1 fruit fly cellular context compared by ENCODE assay signal in the genomic region with DNA sequence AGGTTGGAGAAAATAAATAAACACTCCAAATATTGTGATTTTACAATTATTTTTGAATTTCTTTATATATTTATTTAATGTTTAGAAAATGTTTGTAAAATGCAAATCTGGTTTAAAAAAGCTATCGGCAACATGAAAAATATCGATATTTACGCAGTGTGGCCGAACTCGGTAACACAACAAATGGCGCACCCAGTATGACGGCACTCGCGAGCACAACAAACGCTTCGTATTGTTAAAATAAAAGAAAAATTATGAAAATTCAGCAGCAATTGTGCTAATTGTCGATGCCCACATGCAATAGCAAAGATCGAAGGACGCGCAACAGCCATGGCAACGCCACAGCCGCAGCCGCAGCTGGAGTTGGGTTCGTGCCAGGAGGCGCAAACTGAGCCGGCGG.
TF ChIP-seq lines count a peak whose summit lies in the region.

A gene (plus strand): TSS at position 193 of the 400 bp plus-strand sequence.

TF ChIP-seq in whole organism, embryonic, 481 proteins besides CTCF, POLR2A, EP300 and RAD21 (continued from another document and continues in another):
- peak; percentile 56 for TF ChIP-seq Dp (GFP tag; optimal IDR thresholded peaks at IDR 0.05; lab: Kevin White, UChicago)
- TF ChIP-seq CG2120 (GFP tag; optimal IDR thresholded peaks at IDR 0.05; lab: Kevin White, UChicago), result no peak
- no peak for TF ChIP-seq Max (GFP tag; optimal IDR thresholded peaks at IDR 0.05; lab: Kevin White, UChicago)
- TF ChIP-seq CG9876 (GFP tag; optimal IDR thresholded peaks at IDR 0.05; lab: Kevin White, UChicago), result no peak
- peak; percentile 77 for TF ChIP-seq Scr (GFP tag; IDR thresholded peaks at IDR 0.05; lab: Robert Waterston, UW; ENCODE audit: partially characterized antibody)
- TF ChIP-seq sna (GFP tag; IDR thresholded peaks at IDR 0.05; lab: Robert Waterston, UW; ENCODE audit: partially characterized antibody), result peak; percentile 59; the same call in 1 of the 2 replicates
- TF ChIP-seq CG14710 (tag; optimal IDR thresholded peaks at IDR 0.05; lab: Kevin White, UChicago), result peak; percentile 48
- TF ChIP-seq CG8765 (GFP tag; IDR thresholded peaks at IDR 0.05; lab: Robert Waterston, UW), result no peak
- TF ChIP-seq Poxn (GFP tag; IDR thresholded peaks at IDR 0.05; lab: Robert Waterston, UW), result no peak
- TF ChIP-seq CG34376 (GFP tag; optimal IDR thresholded peaks at IDR 0.05; lab: Kevin White, UChicago), result no peak
- peak; percentile 74 for TF ChIP-seq knrl (GFP tag; IDR thresholded peaks at IDR 0.05; lab: Robert Waterston, UW; ENCODE audit: partially characterized antibody)
- TF ChIP-seq Ada2b (GFP tag; IDR thresholded peaks at IDR 0.05; lab: Robert Waterston, UW), result no peak
- TF ChIP-seq CG16863 (GFP tag; optimal IDR thresholded peaks at IDR 0.05; lab: Kevin White, UChicago), result no peak
- peak; percentile 48 for TF ChIP-seq sd (tag; optimal IDR thresholded peaks at IDR 0.05; lab: Kevin White, UChicago)
- no peak for TF ChIP-seq sc (optimal IDR thresholded peaks at IDR 0.05; lab: Kevin White, UChicago)
- TF ChIP-seq sc (GFP tag; optimal IDR thresholded peaks at IDR 0.05; lab: Kevin White, UChicago), result no peak
- no peak for TF ChIP-seq chn (GFP tag; optimal IDR thresholded peaks at IDR 0.05; lab: Kevin White, UChicago)
- TF ChIP-seq CG6175 (GFP tag; IDR thresholded peaks at IDR 0.05; lab: Robert Waterston, UW), result no peak
- TF ChIP-seq dati (GFP tag; IDR thresholded peaks at IDR 0.05; lab: Robert Waterston, UW), result no peak
- TF ChIP-seq Bteb2 (GFP tag; optimal IDR thresholded peaks at IDR 0.05; lab: Kevin White, UChicago), result no peak
- TF ChIP-seq Neu2 (GFP tag; optimal IDR thresholded peaks at IDR 0.05; lab: Kevin White, UChicago; ENCODE audit: borderline replicate concordance), result no peak
- no peak for TF ChIP-seq Hmr (GFP tag; optimal IDR thresholded peaks at IDR 0.05; lab: Kevin White, UChicago)
- peak; percentile 62; the same call in 2 of the 3 replicates for TF ChIP-seq row (GFP tag; IDR thresholded peaks at IDR 0.05; lab: Robert Waterston, UW)
- no peak for TF ChIP-seq CG11398 (GFP tag; optimal IDR thresholded peaks at IDR 0.05; lab: Kevin White, UChicago)
- no peak for TF ChIP-seq Oaz (GFP tag; IDR thresholded peaks at IDR 0.05; lab: Robert Waterston, UW)
- 0 out of 3 replicates have a peak, but pooled peaks have one; percentile 51 for TF ChIP-seq Doc3 (GFP tag; IDR thresholded peaks at IDR 0.05; lab: Robert Waterston, UW; ENCODE audit: partially characterized antibody)
- no peak for TF ChIP-seq grau (tag; optimal IDR thresholded peaks at IDR 0.05; lab: Kevin White, UChicago)
- no peak for TF ChIP-seq CG18262 (tag; optimal IDR thresholded peaks at IDR 0.05; lab: Kevin White, UChicago)
- TF ChIP-seq zfh2 (GFP tag; optimal IDR thresholded peaks at IDR 0.05; lab: Kevin White, UChicago), result no peak
- no peak for TF ChIP-seq ap (GFP tag; IDR thresholded peaks at IDR 0.05; lab: Robert Waterston, UW)
- TF ChIP-seq odd (GFP tag; optimal IDR thresholded peaks at IDR 0.05; lab: Kevin White, UChicago), result no peak
- no peak for TF ChIP-seq CG7556 (GFP tag; optimal IDR thresholded peaks at IDR 0.05; lab: Kevin White, UChicago)
- no peak for TF ChIP-seq CG3281 (GFP tag; optimal IDR thresholded peaks at IDR 0.05; lab: Kevin White, UChicago)
- TF ChIP-seq bbx (GFP tag; IDR thresholded peaks at IDR 0.05; lab: Robert Waterston, UW; ENCODE audit: partially characterized antibody), result peak; percentile 61
- TF ChIP-seq CG5245 (GFP tag; optimal IDR thresholded peaks at IDR 0.05; lab: Kevin White, UChicago), result no peak
- no peak for TF ChIP-seq CG17328 (GFP tag; IDR thresholded peaks at IDR 0.05; lab: Robert Waterston, UW)
- TF ChIP-seq slou (GFP tag; optimal IDR thresholded peaks at IDR 0.05; lab: Kevin White, UChicago), result no peak
- peak; percentile 69 for TF ChIP-seq hbn (GFP tag; IDR thresholded peaks at IDR 0.05; lab: Robert Waterston, UW; ENCODE audit: partially characterized antibody)
- TF ChIP-seq Sox100B (GFP tag; optimal IDR thresholded peaks at IDR 0.05; lab: Kevin White, UChicago), result no peak
- TF ChIP-seq hkb (optimal IDR thresholded peaks at IDR 0.05; lab: Kevin White, UChicago), result no peak
- no peak for TF ChIP-seq hkb (GFP tag; IDR thresholded peaks at IDR 0.05; lab: Robert Waterston, UW)
- no peak for TF ChIP-seq ara (GFP tag; IDR thresholded peaks at IDR 0.05; lab: Robert Waterston, UW)
- TF ChIP-seq mld (GFP tag; IDR thresholded peaks at IDR 0.05; lab: Robert Waterston, UW; ENCODE audit: partially characterized antibody), result no peak
- TF ChIP-seq Bgb (GFP tag; IDR thresholded peaks at IDR 0.05; lab: Robert Waterston, UW; ENCODE audit: partially characterized antibody), result peak; percentile 61
- TF ChIP-seq Lpt (GFP tag; optimal IDR thresholded peaks at IDR 0.05; lab: Kevin White, UChicago), result no peak
- TF ChIP-seq wor (GFP tag; IDR thresholded peaks at IDR 0.05; lab: Robert Waterston, UW), result no peak
- no peak for TF ChIP-seq CG17829 (tag; optimal IDR thresholded peaks at IDR 0.05; lab: Kevin White, UChicago)
- TF ChIP-seq CG3407 (GFP tag; optimal IDR thresholded peaks at IDR 0.05; lab: Kevin White, UChicago), result no peak
- no peak for TF ChIP-seq CG8359 (GFP tag; optimal IDR thresholded peaks at IDR 0.05; lab: Kevin White, UChicago; ENCODE audit: borderline replicate concordance)
- no peak for TF ChIP-seq CG11560 (tag; IDR thresholded peaks at IDR 0.05; lab: Robert Waterston, UW)
- no peak for TF ChIP-seq Antp (GFP tag; optimal IDR thresholded peaks at IDR 0.05; lab: Kevin White, UChicago)
- no peak for TF ChIP-seq CG1832 (GFP tag; optimal IDR thresholded peaks at IDR 0.05; lab: Kevin White, UChicago)
- TF ChIP-seq toy (GFP tag; IDR thresholded peaks at IDR 0.05; lab: Robert Waterston, UW), result no peak
- no peak for TF ChIP-seq CG1792 (GFP tag; optimal IDR thresholded peaks at IDR 0.05; lab: Kevin White, UChicago)
- TF ChIP-seq zfh1 (GFP tag; IDR thresholded peaks at IDR 0.05; lab: Robert Waterston, UW), result no peak
- TF ChIP-seq Dll (GFP tag; IDR thresholded peaks at IDR 0.05; lab: Robert Waterston, UW; ENCODE audit: partially characterized antibody), result peak; percentile 79
- TF ChIP-seq CG9609 (GFP tag; optimal IDR thresholded peaks at IDR 0.05; lab: Kevin White, UChicago), result no peak
- no peak for TF ChIP-seq ttk (GFP tag; IDR thresholded peaks at IDR 0.05; lab: Robert Waterston, UW)
- peak; percentile 24 for TF ChIP-seq CG15514 (GFP tag; optimal IDR thresholded peaks at IDR 0.05; lab: Kevin White, UChicago)
- TF ChIP-seq pros (GFP tag; optimal IDR thresholded peaks at IDR 0.05; lab: Kevin White, UChicago), result no peak
- no peak for TF ChIP-seq CG4854 (GFP tag; optimal IDR thresholded peaks at IDR 0.05; lab: Kevin White, UChicago)
- TF ChIP-seq rib (GFP tag; IDR thresholded peaks at IDR 0.05; lab: Robert Waterston, UW), result no peak
- no peak for TF ChIP-seq CG13775 (GFP tag; optimal IDR thresholded peaks at IDR 0.05; lab: Kevin White, UChicago)
- TF ChIP-seq CG4360 (GFP tag; IDR thresholded peaks at IDR 0.05; lab: Robert Waterston, UW), result no peak
- TF ChIP-seq CG7271 (tag; optimal IDR thresholded peaks at IDR 0.05; lab: Kevin White, UChicago), result no peak
- no peak for TF ChIP-seq disco-r (GFP tag; optimal IDR thresholded peaks at IDR 0.05; lab: Kevin White, UChicago)
- TF ChIP-seq CG15073 (GFP tag; optimal IDR thresholded peaks at IDR 0.05; lab: Kevin White, UChicago), result no peak
- no peak for TF ChIP-seq CG8478 (optimal IDR thresholded peaks at IDR 0.05; lab: Kevin White, UChicago)
- peak; percentile 74 for TF ChIP-seq gfzf (GFP tag; optimal IDR thresholded peaks at IDR 0.05; lab: Kevin White, UChicago)
- TF ChIP-seq CG3838 (GFP tag; optimal IDR thresholded peaks at IDR 0.05; lab: Kevin White, UChicago), result no peak
- TF ChIP-seq grn (GFP tag; optimal IDR thresholded peaks at IDR 0.05; lab: Kevin White, UChicago), result no peak
- no peak for TF ChIP-seq CG8281 (tag; optimal IDR thresholded peaks at IDR 0.05; lab: Kevin White, UChicago)
- peak; percentile 59 for TF ChIP-seq stwl (tag; optimal IDR thresholded peaks at IDR 0.05; lab: Kevin White, UChicago)
- peak; percentile 80 for TF ChIP-seq CG13287 (GFP tag; IDR thresholded peaks at IDR 0.05; lab: Robert Waterston, UW; ENCODE audit: partially characterized antibody)
- TF ChIP-seq Hr39 (optimal IDR thresholded peaks at IDR 0.05; lab: Kevin White, UChicago), result no peak
- no peak for TF ChIP-seq CG6654 (GFP tag; optimal IDR thresholded peaks at IDR 0.05; lab: Kevin White, UChicago)
- TF ChIP-seq gcm2 (GFP tag; optimal IDR thresholded peaks at IDR 0.05; lab: Kevin White, UChicago), result no peak
- no peak for TF ChIP-seq CG30431 (GFP tag; optimal IDR thresholded peaks at IDR 0.05; lab: Kevin White, UChicago)
- TF ChIP-seq CG31388 (GFP tag; optimal IDR thresholded peaks at IDR 0.05; lab: Kevin White, UChicago), result no peak
- TF ChIP-seq CG6791 (GFP tag; IDR thresholded peaks at IDR 0.05; lab: Robert Waterston, UW; ENCODE audit: partially characterized antibody), result peak; percentile 53
- no peak for TF ChIP-seq en (GFP tag; optimal IDR thresholded peaks at IDR 0.05; lab: Kevin White, UChicago)
- peak; percentile 78 for TF ChIP-seq amos (GFP tag; IDR thresholded peaks at IDR 0.05; lab: Robert Waterston, UW; ENCODE audit: partially characterized antibody)
- no peak for TF ChIP-seq Lhr (GFP tag; optimal IDR thresholded peaks at IDR 0.05; lab: Kevin White, UChicago)
- no peak for TF ChIP-seq tll (GFP tag; optimal IDR thresholded peaks at IDR 0.05; lab: Kevin White, UChicago)
- TF ChIP-seq Rx (GFP tag; IDR thresholded peaks at IDR 0.05; lab: Robert Waterston, UW), result no peak
- TF ChIP-seq CG1603 (tag; optimal IDR thresholded peaks at IDR 0.05; lab: Kevin White, UChicago), result no peak
- TF ChIP-seq CG42726 (GFP tag; IDR thresholded peaks at IDR 0.05; lab: Robert Waterston, UW; ENCODE audit: partially characterized antibody), result peak; percentile 18; the same call in 1 of the 2 replicates
- peak; percentile 25 for TF ChIP-seq CG10267 (tag; optimal IDR thresholded peaks at IDR 0.05; lab: Kevin White, UChicago)
- TF ChIP-seq CG13123 (GFP tag; optimal IDR thresholded peaks at IDR 0.05; lab: Kevin White, UChicago), result no peak
- TF ChIP-seq CG10209 (GFP tag; optimal IDR thresholded peaks at IDR 0.05; lab: Kevin White, UChicago), result no peak
- no peak for TF ChIP-seq ro (GFP tag; IDR thresholded peaks at IDR 0.05; lab: Robert Waterston, UW)
- peak; percentile 74 for TF ChIP-seq unc-4 (GFP tag; IDR thresholded peaks at IDR 0.05; lab: Robert Waterston, UW; ENCODE audit: partially characterized antibody)
- peak; percentile 79 for TF ChIP-seq BEAF-32 (GFP tag; optimal IDR thresholded peaks at IDR 0.05; lab: Kevin White, UChicago)
- peak; percentile 29 for TF ChIP-seq CG12659 (GFP tag; optimal IDR thresholded peaks at IDR 0.05; lab: Kevin White, UChicago)
- TF ChIP-seq CG2202 (tag; optimal IDR thresholded peaks at IDR 0.05; lab: Kevin White, UChicago), result peak; percentile 5
- TF ChIP-seq CG7745 (tag; optimal IDR thresholded peaks at IDR 0.05; lab: Kevin White, UChicago), result no peak
- peak; percentile 44 for TF ChIP-seq CG2129 (GFP tag; IDR thresholded peaks at IDR 0.05; lab: Robert Waterston, UW; ENCODE audit: partially characterized antibody)
- no peak for TF ChIP-seq Oli (tag; optimal IDR thresholded peaks at IDR 0.05; lab: Kevin White, UChicago)
- no peak for TF ChIP-seq mam (GFP tag; optimal IDR thresholded peaks at IDR 0.05; lab: Kevin White, UChicago)
- TF ChIP-seq CG4617 (GFP tag; optimal IDR thresholded peaks at IDR 0.05; lab: Kevin White, UChicago; ENCODE audit: borderline replicate concordance), result peak; percentile 71
- no peak for TF ChIP-seq Dfd (GFP tag; optimal IDR thresholded peaks at IDR 0.05; lab: Kevin White, UChicago)
- TF ChIP-seq Elba2 (GFP tag; optimal IDR thresholded peaks at IDR 0.05; lab: Kevin White, UChicago), result no peak
- no peak for TF ChIP-seq BtbVII (GFP tag; optimal IDR thresholded peaks at IDR 0.05; lab: Kevin White, UChicago)
- peak; percentile 20 for TF ChIP-seq nmo (GFP tag; optimal IDR thresholded peaks at IDR 0.05; lab: Kevin White, UChicago)
- no peak for TF ChIP-seq Fer1 (GFP tag; optimal IDR thresholded peaks at IDR 0.05; lab: Kevin White, UChicago)
- no peak for TF ChIP-seq repo (GFP tag; optimal IDR thresholded peaks at IDR 0.05; lab: Kevin White, UChicago)
- no peak for TF ChIP-seq ase (GFP tag; IDR thresholded peaks at IDR 0.05; lab: Robert Waterston, UW)
- TF ChIP-seq Mrtf (GFP tag; IDR thresholded peaks at IDR 0.05; lab: Robert Waterston, UW), result no peak
- TF ChIP-seq wek (GFP tag; optimal IDR thresholded peaks at IDR 0.05; lab: Kevin White, UChicago), result no peak
- no peak for TF ChIP-seq sqz (GFP tag; optimal IDR thresholded peaks at IDR 0.05; lab: Kevin White, UChicago)
- no peak for TF ChIP-seq dan (GFP tag; IDR thresholded peaks at IDR 0.05; lab: Robert Waterston, UW)
- TF ChIP-seq CG12071 (GFP tag; optimal IDR thresholded peaks at IDR 0.05; lab: Kevin White, UChicago), result no peak
- no peak for TF ChIP-seq CG18476 (GFP tag; optimal IDR thresholded peaks at IDR 0.05; lab: Kevin White, UChicago)
- no peak for TF ChIP-seq da (GFP tag; optimal IDR thresholded peaks at IDR 0.05; lab: Kevin White, UChicago)
- no peak for TF ChIP-seq dpn (GFP tag; optimal IDR thresholded peaks at IDR 0.05; lab: Kevin White, UChicago)
- TF ChIP-seq nerfin-2 (GFP tag; IDR thresholded peaks at IDR 0.05; lab: Robert Waterston, UW; ENCODE audit: partially characterized antibody), result 0 out of 2 replicates have a peak, but pooled peaks have one; percentile 55
- peak; percentile 58 for TF ChIP-seq trem (tag; optimal IDR thresholded peaks at IDR 0.05; lab: Kevin White, UChicago)
- TF ChIP-seq Rfx (GFP tag; IDR thresholded peaks at IDR 0.05; lab: Robert Waterston, UW), result no peak
- no peak for TF ChIP-seq H15 (GFP tag; IDR thresholded peaks at IDR 0.05; lab: Robert Waterston, UW)
- peak; percentile 64; the same call in 1 of the 3 replicates for TF ChIP-seq CG7963 (GFP tag; IDR thresholded peaks at IDR 0.05; lab: Robert Waterston, UW; ENCODE audit: partially characterized antibody)
- TF ChIP-seq Ets65A (GFP tag; lab: Kevin White, UChicago), result peak; percentile 78
- no peak for TF ChIP-seq CG13296 (GFP tag; optimal IDR thresholded peaks at IDR 0.05; lab: Kevin White, UChicago)
- TF ChIP-seq CG7987 (GFP tag; optimal IDR thresholded peaks at IDR 0.05; lab: Kevin White, UChicago), result no peak
- no peak for TF ChIP-seq Fer2 (tag; optimal IDR thresholded peaks at IDR 0.05; lab: Kevin White, UChicago)
- TF ChIP-seq CG34224 (GFP tag; IDR thresholded peaks at IDR 0.05; lab: Robert Waterston, UW; ENCODE audit: partially characterized antibody), result peak; percentile 62
- TF ChIP-seq ham (GFP tag; IDR thresholded peaks at IDR 0.05; lab: Robert Waterston, UW), result no peak
- TF ChIP-seq ssp (GFP tag; IDR thresholded peaks at IDR 0.05; lab: Robert Waterston, UW), result no peak
- no peak for TF ChIP-seq CG17359 (tag; optimal IDR thresholded peaks at IDR 0.05; lab: Kevin White, UChicago)
